Fruit fly (Drosophila melanogaster) whole organism, embryonic: Measurements from ENCODE around the gene Usp30.
A peak's percentile ranks its signal among the peaks of the same experiment; 100 is the strongest.

Experiments used
- Aef1 ChIP-seq: fragments of 200-800 bp; sonication (Bioruptor generic); IDR thresholded peaks from 3 replicates; pipeline ENCODE4 v1.3.6; 2022; ENCODE audit warnings: missing biosample characterization, missing genetic modification characterization
- CG10209 ChIP-seq: fragments of 200-800 bp; sonication (Bioruptor generic); optimal IDR thresholded peaks from 3 replicates; lab custom pipeline; 2017; ENCODE audit warnings: missing biosample characterization, mild to moderate bottlenecking, missing genetic modification characterization, missing genetic modification reagents
- CG1024 ChIP-seq: fragments of 200-800 bp; sonication (Bioruptor generic); IDR thresholded peaks from 2 replicates; pipeline ENCODE4 v1.3.6; 2022; ENCODE audit warnings: missing biosample characterization, missing genetic modification characterization
- CG10267 ChIP-seq: fragments of 200-800 bp; sonication (Bioruptor generic); optimal IDR thresholded peaks from 2 replicates; lab custom pipeline; 2018; ENCODE audit warnings: missing biosample characterization, mild to moderate bottlenecking, missing genetic modification characterization, moderate library complexity
- CG10462 ChIP-seq: fragments of 200-800 bp; sonication (Bioruptor generic); optimal IDR thresholded peaks from 2 replicates; lab custom pipeline; 2016; ENCODE audit warnings: missing biosample characterization, missing genetic modification characterization
- CG11247 ChIP-seq: fragments of 200-800 bp; sonication (Bioruptor generic); IDR thresholded peaks from 2 replicates; pipeline ENCODE4 v1.3.6; 2022; ENCODE audit warnings: missing biosample characterization, missing genetic modification characterization
- CG11456 ChIP-seq: fragments of 200-800 bp; sonication (Bioruptor generic); IDR thresholded peaks from 3 replicates; pipeline ENCODE4 v1.3.6; 2022; ENCODE audit warnings: missing biosample characterization, missing genetic modification characterization
- CG12236 ChIP-seq: fragments of 200-800 bp; sonication (Bioruptor generic); optimal IDR thresholded peaks from 2 replicates; lab custom pipeline; 2016; ENCODE audit warnings: missing biosample characterization, missing genetic modification characterization
- CG1233 ChIP-seq: fragments of 200-800 bp; sonication (Bioruptor generic); optimal IDR thresholded peaks from 4 replicates; lab custom pipeline; 2018; ENCODE audit warnings: missing biosample characterization, mild to moderate bottlenecking, missing genetic modification characterization
- CG12391 ChIP-seq: fragments of 200-800 bp; sonication (Bioruptor generic); optimal IDR thresholded peaks from 3 replicates; lab custom pipeline; 2018; ENCODE audit warnings: missing biosample characterization, mild to moderate bottlenecking, missing genetic modification characterization, moderate library complexity
- CG1647 ChIP-seq: fragments of 200-800 bp; sonication (Bioruptor generic); optimal IDR thresholded peaks from 3 replicates; lab custom pipeline; 2016; ENCODE audit warnings: missing biosample characterization, missing genetic modification characterization
- CG17802 ChIP-seq: fragments of 200-800 bp; sonication (Bioruptor generic); optimal IDR thresholded peaks from 2 replicates; lab custom pipeline; 2018; ENCODE audit warnings: missing biosample characterization, mild to moderate bottlenecking, missing genetic modification characterization, moderate library complexity
- CG2712 ChIP-seq: fragments of 200-800 bp; optimal IDR thresholded peaks from 3 replicates; lab custom pipeline; 2019; ENCODE audit warnings: missing biosample characterization, mild to moderate bottlenecking, missing genetic modification characterization, moderate library complexity
- CG31224 ChIP-seq: fragments of 200-800 bp; sonication (Bioruptor generic); IDR thresholded peaks from 2 replicates; pipeline ENCODE4 v1.3.6; 2022; ENCODE audit warnings: missing biosample characterization, missing genetic modification characterization
- CG34422 ChIP-seq: fragments of 200-800 bp; sonication (Bioruptor generic); IDR thresholded peaks from 3 replicates; pipeline ENCODE4 v1.3.6; 2022; ENCODE audit warnings: missing biosample characterization, missing genetic modification characterization
- CG4360 ChIP-seq: fragments of 200-800 bp; sonication (Bioruptor generic); IDR thresholded peaks from 2 replicates; pipeline ENCODE4 v1.3.6; 2022; ENCODE audit warnings: missing biosample characterization, missing genetic modification characterization
- CG5245 ChIP-seq: fragments of 200-800 bp; sonication (Bioruptor generic); optimal IDR thresholded peaks from 3 replicates; lab custom pipeline; 2016; ENCODE audit warnings: missing biosample characterization, missing genetic modification characterization
- CG8281 ChIP-seq: fragments of 200-800 bp; sonication (Bioruptor generic); optimal IDR thresholded peaks from 2 replicates; lab custom pipeline; 2018; ENCODE audit warnings: missing biosample characterization, mild to moderate bottlenecking, missing genetic modification characterization, moderate library complexity
- CG8290 ChIP-seq, 3 experiments: fragments of 200-800 bp; sonication (Bioruptor generic); optimal IDR thresholded peaks; 2 replicates each; lab custom pipeline; 2016 to 2019; ENCODE audit warnings: missing biosample characterization in 3 of 3, missing genetic modification characterization in 3 of 3, mild to moderate bottlenecking in 2 of 3, moderate library complexity in 1 of 3
- CG8359 ChIP-seq: fragments of 200-800 bp; sonication (Bioruptor generic); optimal IDR thresholded peaks from 2 replicates; lab custom pipeline; 2017; ENCODE audit warnings: missing biosample characterization, mild to moderate bottlenecking, missing genetic modification characterization, borderline replicate concordance
- CG8478 ChIP-seq: fragments of >200 bp; optimal IDR thresholded peaks from 2 replicates; lab custom pipeline; 2018
- CG8944 ChIP-seq: fragments of 200-800 bp; sonication (Bioruptor generic); optimal IDR thresholded peaks from 3 replicates; lab custom pipeline; 2016; ENCODE audit warnings: missing biosample characterization, missing genetic modification characterization
- CG9727 ChIP-seq: fragments of 200-800 bp; sonication (Bioruptor generic); optimal IDR thresholded peaks from 3 replicates; lab custom pipeline; 2017; ENCODE audit warnings: missing biosample characterization, mild to moderate bottlenecking, missing genetic modification characterization
- CG9876 ChIP-seq: fragments of 200-800 bp; sonication (Bioruptor generic); optimal IDR thresholded peaks from 2 replicates; lab custom pipeline; 2016; ENCODE audit warnings: missing biosample characterization, missing genetic modification characterization
- Dip3 ChIP-seq: fragments of 200-800 bp; sonication (Bioruptor generic); optimal IDR thresholded peaks from 3 replicates; lab custom pipeline; 2016; ENCODE audit warnings: missing biosample characterization, missing genetic modification characterization
- Doc2 ChIP-seq: fragments of 200-800 bp; sonication (Bioruptor generic); IDR thresholded peaks from 2 replicates; pipeline ENCODE4 v1.3.6; 2022; ENCODE audit warnings: missing biosample characterization, missing genetic modification characterization
- Dref ChIP-seq: fragments of 200-800 bp; sonication (Bioruptor generic); IDR thresholded peaks from 2 replicates; pipeline ENCODE4 v1.3.6; 2022; ENCODE audit warnings: missing biosample characterization, missing genetic modification characterization
- Gug ChIP-seq: fragments of 200-800 bp; sonication (Bioruptor generic); IDR thresholded peaks from 4 replicates; pipeline ENCODE4 v1.3.6; 2022; ENCODE audit warnings: missing biosample characterization, missing genetic modification characterization
- Hey ChIP-seq: fragments of 200-800 bp; sonication (Bioruptor generic); optimal IDR thresholded peaks from 3 replicates; lab custom pipeline; 2018; ENCODE audit warnings: missing biosample characterization, mild to moderate bottlenecking, missing genetic modification characterization
- Hr51 ChIP-seq, 2 experiments: fragments of 200-800 bp; sonication (Bioruptor generic); optimal IDR thresholded peaks; 2 replicates in 1 of 2; 3 replicates in 1 of 2; lab custom pipeline; 2016 to 2018; ENCODE audit warnings: missing biosample characterization in 2 of 2, missing genetic modification characterization in 2 of 2, mild to moderate bottlenecking in 1 of 2, moderate library complexity in 1 of 2
- Jarid2 ChIP-seq: fragments of 200-800 bp; sonication (Bioruptor generic); optimal IDR thresholded peaks from 3 replicates; lab custom pipeline; 2017; ENCODE audit warnings: mild to moderate bottlenecking, missing biosample characterization, missing genetic modification reagents, missing genetic modification characterization
- Oaz ChIP-seq: fragments of 200-800 bp; sonication (Bioruptor generic); IDR thresholded peaks from 2 replicates; pipeline ENCODE4 v1.3.6; 2022; ENCODE audit warnings: missing biosample characterization, missing genetic modification characterization
- Tbp ChIP-seq: fragments of >200 bp; optimal IDR thresholded peaks from 2 replicates; lab custom pipeline; 2018; ENCODE audit warnings: missing biosample characterization, missing genetic modification characterization
- Usf ChIP-seq: fragments of 200-800 bp; sonication (Bioruptor generic); optimal IDR thresholded peaks from 2 replicates; lab custom pipeline; 2017; ENCODE audit warnings: missing genotype, missing biosample characterization, missing genetic modification characterization
- Xrp1 ChIP-seq: fragments of 200-800 bp; sonication (Bioruptor generic); IDR thresholded peaks from 2 replicates; pipeline ENCODE4 v1.3.6; 2022; ENCODE audit warnings: missing biosample characterization, missing genetic modification characterization
- amos ChIP-seq: fragments of 200-800 bp; sonication (Bioruptor generic); IDR thresholded peaks from 2 replicates; pipeline ENCODE4 v1.3.6; 2022; ENCODE audit warnings: missing biosample characterization, missing genetic modification characterization; ENCODE audit not compliant: partially characterized antibody
- chif ChIP-seq, 2 experiments: fragments of 200-800 bp; sonication (Bioruptor generic); optimal IDR thresholded peaks; 3 replicates each; lab custom pipeline; 2016; ENCODE audit warnings: missing biosample characterization in 2 of 2, missing genetic modification characterization in 2 of 2
- fd102C ChIP-seq: fragments of 200-800 bp; sonication (Bioruptor generic); optimal IDR thresholded peaks from 2 replicates; lab custom pipeline; 2018; ENCODE audit warnings: missing biosample characterization, mild to moderate bottlenecking, missing genetic modification characterization, moderate library complexity
- gcm2 ChIP-seq: fragments of 200-800 bp; sonication (Bioruptor generic); optimal IDR thresholded peaks from 2 replicates; lab custom pipeline; 2016; ENCODE audit warnings: missing biosample characterization, missing genetic modification characterization
- gt ChIP-seq: fragments of 200-800 bp; sonication (Bioruptor generic); IDR thresholded peaks from 2 replicates; pipeline ENCODE4 v1.3.6; 2022; ENCODE audit warnings: missing biosample characterization, missing genetic modification characterization
- h ChIP-seq: fragments of >200 bp; optimal IDR thresholded peaks from 2 replicates; lab custom pipeline; 2017
- hb ChIP-seq: fragments of 200-800 bp; sonication (Bioruptor generic); IDR thresholded peaks from 3 replicates; pipeline ENCODE4 v1.3.6; 2022; ENCODE audit warnings: missing biosample characterization, missing genetic modification characterization; ENCODE audit not compliant: partially characterized antibody
- mam ChIP-seq: fragments of 200-800 bp; sonication (Bioruptor generic); optimal IDR thresholded peaks from 3 replicates; lab custom pipeline; 2016; ENCODE audit warnings: missing biosample characterization, missing genetic modification characterization
- mirr ChIP-seq: fragments of 200-800 bp; sonication (Bioruptor generic); optimal IDR thresholded peaks from 3 replicates; lab custom pipeline; 2018; ENCODE audit warnings: missing biosample characterization, mild to moderate bottlenecking, missing genetic modification characterization
- nerfin-2 ChIP-seq: fragments of 200-800 bp; sonication (Bioruptor generic); IDR thresholded peaks from 2 replicates; pipeline ENCODE4 v1.3.6; 2022; ENCODE audit warnings: missing biosample characterization, missing genetic modification characterization; ENCODE audit not compliant: partially characterized antibody
- peb ChIP-seq: fragments of 200-800 bp; sonication (Bioruptor generic); IDR thresholded peaks from 2 replicates; pipeline ENCODE4 v1.3.6; 2022; ENCODE audit warnings: missing biosample characterization, missing genetic modification characterization
- pfk ChIP-seq: fragments of 200-800 bp; sonication (Bioruptor generic); optimal IDR thresholded peaks from 2 replicates; lab custom pipeline; 2018; ENCODE audit warnings: missing biosample characterization, mild to moderate bottlenecking, missing genetic modification characterization, moderate library complexity
- pros ChIP-seq: fragments of 200-800 bp; sonication (Bioruptor generic); optimal IDR thresholded peaks from 3 replicates; lab custom pipeline; 2019; ENCODE audit warnings: missing biosample characterization, mild to moderate bottlenecking, missing genetic modification characterization, moderate library complexity
- pzg ChIP-seq: fragments of 200-800 bp; sonication (Bioruptor generic); optimal IDR thresholded peaks from 3 replicates; lab custom pipeline; 2018; ENCODE audit warnings: missing biosample characterization, mild to moderate bottlenecking, missing genetic modification characterization, moderate library complexity
- tup ChIP-seq: fragments of 200-800 bp; sonication (Bioruptor generic); optimal IDR thresholded peaks from 2 replicates; lab custom pipeline; 2016; ENCODE audit warnings: missing biosample characterization, mild to moderate bottlenecking, missing genetic modification characterization, moderate library complexity
- unc-4 ChIP-seq: fragments of 200-800 bp; sonication (Bioruptor generic); IDR thresholded peaks from 2 replicates; pipeline ENCODE4 v1.3.6; 2022; ENCODE audit warnings: missing biosample characterization, missing genetic modification characterization; ENCODE audit not compliant: partially characterized antibody

Usp30 gene

DNA sequence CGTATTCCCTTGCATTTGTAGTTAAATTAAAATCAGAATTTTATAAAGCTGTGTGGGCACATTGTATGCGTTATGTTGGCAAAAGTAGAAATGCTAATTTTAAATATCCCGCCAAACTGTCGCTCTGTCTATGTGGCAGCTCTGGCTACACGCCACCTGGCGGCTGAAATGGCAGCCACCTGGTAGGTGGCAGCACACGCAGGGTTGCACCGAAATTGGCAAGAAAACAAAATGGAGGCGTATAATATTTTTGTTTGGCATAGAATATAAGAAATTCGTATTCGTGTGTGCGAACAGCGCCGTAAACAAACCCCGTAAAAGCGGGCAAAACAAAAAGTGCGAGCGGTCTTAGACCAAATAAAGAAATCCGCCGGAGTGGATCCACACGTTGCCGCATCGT lies 28.3 kb upstream of the Usp30 start, which contains the start of gene CG12236 (continued):
- TF ChIP-seq tup (no peak), CG10462 (GFP tag; lab: Kevin White, UChicago) (no peak), CG12236 (GFP tag; lab: Kevin White, UChicago) (peak; percentile 20), Dip3 (GFP tag; lab: Kevin White, UChicago) (peak; percentile 34), CG2712 (tag; lab: Kevin White, UChicago) (peak; percentile 61), gt (GFP tag; lab: Robert Waterston, UW) (no peak), Hey (tag; lab: Kevin White, UChicago) (no peak), CG12391 (peak; percentile 46), CG4360 (GFP tag; lab: Robert Waterston, UW) (no peak), pzg (peak; percentile 97), CG1647 (GFP tag; lab: Kevin White, UChicago) (peak; percentile 1), nerfin-2 (GFP tag; lab: Robert Waterston, UW) (no peak), CG11456 (peak; percentile 80; the same call in 2 of the 3 replicates), CG31224 (GFP tag; lab: Robert Waterston, UW) (peak; percentile 46), CG1024 (GFP tag; lab: Robert Waterston, UW) (0 out of 2 replicates have a peak, but pooled peaks have one; percentile 37), Oaz (GFP tag; lab: Robert Waterston, UW) (no peak), mirr (GFP tag; lab: Kevin White, UChicago) (peak; percentile 39), CG1233 (peak; percentile 23), Usf (GFP tag; lab: Kevin White, UChicago) (peak; percentile 5), Hr51 (GFP tag; optimal IDR thresholded peaks at IDR 0.05; lab: Kevin White, UChicago) (peak in 1 of 2 experiments; percentile 47), pfk (GFP tag; lab: Kevin White, UChicago) (peak; percentile 64), CG8281 (tag; lab: Kevin White, UChicago) (no peak), pros (GFP tag; lab: Kevin White, UChicago) (peak; percentile 12), chif (GFP tag; optimal IDR thresholded peaks at IDR 0.05; lab: Kevin White, UChicago) (peak in 1 of 2 experiments; percentile 25), h (lab: Kevin White, UChicago) (no peak), CG8359 (GFP tag; lab: Kevin White, UChicago) (no peak), CG9727 (GFP tag; lab: Kevin White, UChicago) (peak; percentile 51), CG34422 (peak; percentile 69), CG8944 (GFP tag; lab: Kevin White, UChicago) (no peak), Tbp (GFP tag; lab: Kevin White, UChicago) (no peak), Gug (GFP tag; lab: Robert Waterston, UW) (no peak), Aef1 (GFP tag; lab: Robert Waterston, UW) (0 out of 3 replicates have a peak, but pooled peaks have one; percentile 32), CG8290 (GFP tag; optimal IDR thresholded peaks at IDR 0.05; lab: Kevin White, UChicago) (peak; percentile 75), CG8290 (tag; optimal IDR thresholded peaks at IDR 0.05; lab: Kevin White, UChicago) (peak in 1 of 2 experiments; percentile 83), amos (GFP tag; lab: Robert Waterston, UW) (peak; percentile 52), CG9876 (peak; percentile 55), hb (GFP tag; lab: Robert Waterston, UW) (no peak), gcm2 (peak; percentile 40), CG8478 (no peak), CG11247 (peak; percentile 49; the same call in 1 of the 2 replicates), Doc2 (no peak), CG10209 (GFP tag; lab: Kevin White, UChicago) (peak; percentile 40), Jarid2 (GFP tag; lab: Kevin White, UChicago) (no peak), unc-4 (GFP tag; lab: Robert Waterston, UW) (peak; percentile 42; the same call in 1 of the 2 replicates), mam (GFP tag; lab: Kevin White, UChicago) (peak; percentile 49), peb (GFP tag; lab: Robert Waterston, UW) (no peak), CG10267 (peak; percentile 73), fd102C (GFP tag; lab: Kevin White, UChicago) (peak; percentile 16), CG5245 (peak; percentile 43), Xrp1 (GFP tag; lab: Robert Waterston, UW) (no peak), CG17802 (no peak), Dref (peak; percentile 68)
